Worm (Caenorhabditis elegans) whole organism, L2 larva: ENCODE measurements around the gene famk-1.

Experiments
- elt-1 ChIP-seq: fragments of 150-350 bp; optimal IDR thresholded peaks from 2 replicates; lab custom pipeline; 2014; ENCODE audit warnings: missing biosample characterization, missing genetic modification characterization
- lsy-2 ChIP-seq, 2 experiments: fragments of 150-350 bp in 1 of 2; sonication (generic microtip) in 1 of 2; optimal IDR thresholded peaks; 2 replicates each; lab custom pipeline; 2014 to 2017; ENCODE audit warnings: missing biosample characterization in 2 of 2, missing genetic modification characterization in 2 of 2
- mab-5 ChIP-seq: fragments of 150-350 bp; optimal IDR thresholded peaks from 2 replicates; lab custom pipeline; 2014; ENCODE audit warnings: missing biosample characterization, missing genetic modification characterization
- nhr-11 ChIP-seq: fragments of 150-350 bp; optimal IDR thresholded peaks from 2 replicates; lab custom pipeline; 2014; ENCODE audit warnings: missing biosample characterization, missing genetic modification characterization
- nhr-12 ChIP-seq: fragments of 150-350 bp; optimal IDR thresholded peaks from 2 replicates; lab custom pipeline; 2014; ENCODE audit warnings: missing biosample characterization, missing genetic modification characterization
- skn-1 ChIP-seq: sonication (generic microtip); optimal IDR thresholded peaks from 2 replicates; lab custom pipeline; 2017; ENCODE audit warnings: missing biosample characterization, missing genetic modification characterization
- ztf-1 ChIP-seq: fragments of 200-800 bp; sonication (Bioruptor generic); conservative IDR thresholded peaks from 2 replicates; pipeline ENCODE4 v1.3.6; 2022; ENCODE audit warnings: missing genetic modification characterization, missing compliant biosample characterization
- ztf-11 ChIP-seq: sonication (generic microtip); optimal IDR thresholded peaks from 2 replicates; lab custom pipeline; 2017; ENCODE audit warnings: missing biosample characterization, missing genetic modification characterization

ce11 chrX:15236036-15236435 lies 23.0 kb upstream of the famk-1 start:
- no peak for TF ChIP-seq skn-1
- no peak for TF ChIP-seq lsy-2 (tag; optimal IDR thresholded peaks at IDR 0.05; lab: Kevin White, UChicago)
- TF ChIP-seq ztf-1: no peak
- no peak for TF ChIP-seq mab-5 (tag; lab: Kevin White, UChicago)
- no peak for TF ChIP-seq ztf-11 (tag; lab: Kevin White, UChicago)
- TF ChIP-seq nhr-11 (tag; lab: Kevin White, UChicago): no peak
- no peak for TF ChIP-seq elt-1 (tag; lab: Kevin White, UChicago)
- no peak for TF ChIP-seq nhr-12 (tag; lab: Kevin White, UChicago)
